Comparison of ENCODE assay signal across 6 worm cellular contexts in genomic region chrX:13206911-13207310, ce11.
TF ChIP-seq lines count a peak whose summit lies in the region.

No protein-coding gene starts in this region.

TF ChIP-seq in whole organism, L1 larva, 84 proteins besides CTCF, POLR2A, EP300 and RAD21 (continues in another document):
- TF ChIP-seq hlh-17 (GFP tag; optimal IDR thresholded peaks at IDR 0.05; lab: Kevin White, UChicago; ENCODE audit: borderline replicate concordance) = no peak
- TF ChIP-seq egl-27 (tag; optimal IDR thresholded peaks at IDR 0.05; lab: Kevin White, UChicago) = no peak
- TF ChIP-seq sptf-1 (tag; optimal IDR thresholded peaks at IDR 0.05; lab: Kevin White, UChicago) = no peak
- TF ChIP-seq hpl-2 (GFP tag; optimal IDR thresholded peaks at IDR 0.05; lab: Kevin White, UChicago) = no peak
- TF ChIP-seq egl-13 (tag; optimal IDR thresholded peaks at IDR 0.05; lab: Kevin White, UChicago) = no peak
- TF ChIP-seq rnt-1 (tag; optimal IDR thresholded peaks at IDR 0.05; lab: Kevin White, UChicago) = peak; percentile 22
- TF ChIP-seq zip-4 (GFP tag; optimal IDR thresholded peaks at IDR 0.05; lab: Kevin White, UChicago) = no peak
- no peak for TF ChIP-seq nhr-47 (tag; optimal IDR thresholded peaks at IDR 0.05; lab: Kevin White, UChicago)
- TF ChIP-seq unc-98 (GFP tag; IDR thresholded peaks at IDR 0.05; lab: Robert Waterston, UW) = no peak
- TF ChIP-seq isw-1 (GFP tag; IDR thresholded peaks at IDR 0.05; lab: Robert Waterston, UW) = no peak
- no peak for TF ChIP-seq grh-1 (GFP tag; IDR thresholded peaks at IDR 0.05; lab: Robert Waterston, UW)
- no peak for TF ChIP-seq nhr-85 (tag; lab: Kevin White, UChicago)
- no peak for TF ChIP-seq fkh-8 (tag; optimal IDR thresholded peaks at IDR 0.05; lab: Kevin White, UChicago)
- no peak for TF ChIP-seq unc-30 (tag; optimal IDR thresholded peaks at IDR 0.05; lab: Kevin White, UChicago)
- no peak for TF ChIP-seq C34B4.2 (tag; optimal IDR thresholded peaks at IDR 0.05; lab: Kevin White, UChicago)
- no peak for TF ChIP-seq tlp-1 (tag; optimal IDR thresholded peaks at IDR 0.05; lab: Kevin White, UChicago)

TF ChIP-seq in whole organism, L2 larva, 48 proteins besides CTCF, POLR2A, EP300 and RAD21:
- TF ChIP-seq Y55F3AM.14 (GFP tag; optimal IDR thresholded peaks at IDR 0.05; lab: Kevin White, UChicago) (peak; percentile 66), alr-1 (tag; optimal IDR thresholded peaks at IDR 0.05; lab: Kevin White, UChicago) (no peak), sma-3 (GFP tag; optimal IDR thresholded peaks at IDR 0.05; lab: Kevin White, UChicago) (no peak), ZK546.5 (tag; optimal IDR thresholded peaks at IDR 0.05; lab: Kevin White, UChicago) (no peak), nhr-129 (tag; optimal IDR thresholded peaks at IDR 0.05; lab: Kevin White, UChicago) (peak; percentile 14), F13H6.1 (tag; optimal IDR thresholded peaks at IDR 0.05; lab: Kevin White, UChicago) (peak; percentile 12), C34F6.9 (tag; optimal IDR thresholded peaks at IDR 0.05; lab: Kevin White, UChicago) (peak; percentile 18)

TF ChIP-seq in whole organism, L3 larva, 47 proteins besides CTCF, POLR2A, EP300 and RAD21:
- TF ChIP-seq nfya-1 (tag; optimal IDR thresholded peaks at IDR 0.05; lab: Kevin White, UChicago; ENCODE audit: insufficient read depth) = peak; percentile 7
- peak; percentile 16 for TF ChIP-seq lin-39 (tag; optimal IDR thresholded peaks at IDR 0.05; lab: Kevin White, UChicago)
- TF ChIP-seq elt-3 (tag; optimal IDR thresholded peaks at IDR 0.05; lab: Kevin White, UChicago) = no peak
- TF ChIP-seq fos-1 (tag; optimal IDR thresholded peaks at IDR 0.05; lab: Kevin White, UChicago) = no peak
- TF ChIP-seq nhr-77 (tag; optimal IDR thresholded peaks at IDR 0.05; lab: Kevin White, UChicago) = no peak
TF ChIP-seq in whole organism, L3 larva: peak in this region for 2.

TF ChIP-seq in whole organism, L4 larva, 104 proteins besides CTCF, POLR2A, EP300 and RAD21:
- TF ChIP-seq aha-1 (tag; lab: Kevin White, UChicago) = peak; percentile 16
- TF ChIP-seq duxl-1 (tag; optimal IDR thresholded peaks at IDR 0.05; lab: Kevin White, UChicago; ENCODE audit: poor library complexity) = no peak

TF ChIP-seq in whole organism, late embryonic, 69 proteins besides CTCF, POLR2A, EP300 and RAD21:
- TF ChIP-seq F13H6.1 (tag; optimal IDR thresholded peaks at IDR 0.05; lab: Kevin White, UChicago) (no peak), unc-55 (GFP tag; optimal IDR thresholded peaks at IDR 0.05; lab: Kevin White, UChicago) (peak; percentile 3), ama-1 (optimal IDR thresholded peaks at IDR 0.05; lab: Kevin White, UChicago) (no peak), ceh-19 (GFP tag; optimal IDR thresholded peaks at IDR 0.05; lab: Kevin White, UChicago) (no peak), dmd-4 (tag; optimal IDR thresholded peaks at IDR 0.05; lab: Kevin White, UChicago; ENCODE audit: borderline replicate concordance) (no peak), ceh-18 (tag; optimal IDR thresholded peaks at IDR 0.05; lab: Kevin White, UChicago) (peak; percentile 7)

TF ChIP-seq in whole organism, mixed stage, embryonic, 35 proteins besides CTCF, POLR2A, EP300 and RAD21:
- peak; percentile 24 for TF ChIP-seq unc-120 (tag; optimal IDR thresholded peaks at IDR 0.05; lab: Kevin White, UChicago; ENCODE audit: poor library complexity, severe bottlenecking)
- no peak for TF ChIP-seq bed-3 (GFP tag; optimal IDR thresholded peaks at IDR 0.05; lab: Kevin White, UChicago)

Comparison
In these comparisons a context has a peak if more than half of its experiments do, and no peak if none do; other contexts are left out.
1. Of the 29 proteins assayed by ChIP-seq in both whole organism, L4 larva and whole organism, L1 larva: peak only in whole organism, L4 larva: aha-1; only in whole organism, L1 larva: fkh-10; in both: none; in neither: 26; mixed calls (peak in some experiments, not most) for 1.